Worm (Caenorhabditis elegans): Measurements from ENCODE around the gene Y19D2B.1.

- no peak for TF ChIP-seq dao-5 (tag; optimal IDR thresholded peaks at IDR 0.05)
- no peak for TF ChIP-seq him-1 (tag; optimal IDR thresholded peaks at IDR 0.05)
- TF ChIP-seq W03F9.2 (tag; optimal IDR thresholded peaks at IDR 0.05) = no peak
Measured at ce11 chrII:10888979-10889378, 33.8 kb downstream of the Y19D2B.1 start, which contains the start of gene ptr-8.

Measured in whole organism, L4/young adult.